Worm (Caenorhabditis elegans): ENCODE measurements around the gene B0507.9.

DNA sequence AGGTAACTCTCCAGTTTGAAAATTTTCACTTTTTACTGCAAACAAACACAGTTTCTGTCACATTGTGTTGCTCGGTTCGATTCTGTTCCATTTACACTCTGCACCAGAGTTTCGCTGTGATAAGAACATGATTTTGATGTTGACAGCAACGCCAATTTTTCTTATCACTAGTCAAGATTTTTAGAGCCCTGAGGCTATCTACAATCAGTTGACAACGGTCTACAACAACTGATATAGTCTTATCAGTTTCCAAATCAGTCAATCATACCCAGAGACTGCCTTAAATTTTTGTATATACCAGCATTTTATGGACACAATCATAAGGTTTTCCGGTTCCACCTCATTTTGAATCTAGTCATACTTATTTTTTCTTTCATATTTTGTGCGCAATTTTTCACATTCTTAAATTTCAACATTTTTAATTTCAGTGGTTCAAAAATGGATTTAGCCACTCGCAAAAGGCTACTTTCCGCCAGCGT lies 2.7 kb upstream of the B0507.9 start, which contains the start of gene B0507.3:
- TF ChIP-seq akir-1 (GFP tag; optimal IDR thresholded peaks at IDR 0.05) (no peak), B0261.1 (tag; optimal IDR thresholded peaks at IDR 0.05) (no peak), ceh-27 (GFP tag; optimal IDR thresholded peaks at IDR 0.05) (no peak), pbrm-1 (GFP tag; IDR thresholded peaks at IDR 0.05) (no peak), nhr-90 (tag; optimal IDR thresholded peaks at IDR 0.05) (no peak), ztf-18 (tag; optimal IDR thresholded peaks at IDR 0.05) (no peak), bed-2 (GFP tag; IDR thresholded peaks at IDR 0.05) (no peak), madf-8 (GFP tag; conservative IDR thresholded peaks at IDR 0.05) (no peak), ceh-58 (GFP tag; IDR thresholded peaks at IDR 0.05) (no peak), nfyb-1 (GFP tag; IDR thresholded peaks at IDR 0.05) (no peak), nhr-120 (GFP tag; IDR thresholded peaks at IDR 0.05) (no peak), madf-3 (GFP tag; IDR thresholded peaks at IDR 0.05) (no peak)
